Fruit fly (Drosophila melanogaster): ENCODE results near the gene CG9231.
A peak's percentile ranks its signal among the peaks of the same experiment; 100 is the strongest.

The CG9231 gene

dm6 chr3L:19562146-19562700 is 23.6 kb downstream of the CG9231 start (continued):
- TF ChIP-seq CG12236 (GFP tag; optimal IDR thresholded peaks at IDR 0.05), result no peak
- no peak for TF ChIP-seq CG16779 (GFP tag; IDR thresholded peaks at IDR 0.05)
- peak; percentile 90 for TF ChIP-seq CG6175 (GFP tag; IDR thresholded peaks at IDR 0.05)
- TF ChIP-seq CG6854 (GFP tag; optimal IDR thresholded peaks at IDR 0.05), result no peak
- no peak for TF ChIP-seq Awh (GFP tag; IDR thresholded peaks at IDR 0.05)
- peak; percentile 44; the same call in 1 of the 3 replicates for TF ChIP-seq CG2199 (GFP tag; IDR thresholded peaks at IDR 0.05)
- TF ChIP-seq CG33213 (GFP tag; optimal IDR thresholded peaks at IDR 0.05), result no peak
- no peak for TF ChIP-seq lab (GFP tag; optimal IDR thresholded peaks at IDR 0.05)
- TF ChIP-seq crol (GFP tag; IDR thresholded peaks at IDR 0.05), result 0 out of 2 replicates have a peak, but pooled peaks have one; percentile 30
- no peak for TF ChIP-seq CG30431 (GFP tag; optimal IDR thresholded peaks at IDR 0.05)
- no peak for TF ChIP-seq Atf3 (GFP tag; optimal IDR thresholded peaks at IDR 0.05)
- TF ChIP-seq CG8765 (GFP tag; IDR thresholded peaks at IDR 0.05), result no peak
- TF ChIP-seq CG1529 (GFP tag; optimal IDR thresholded peaks at IDR 0.05), result no peak
- no peak for TF ChIP-seq CG1792 (GFP tag; optimal IDR thresholded peaks at IDR 0.05)
- TF ChIP-seq sna (GFP tag; IDR thresholded peaks at IDR 0.05; ENCODE audit: partially characterized antibody), result peak; percentile 25; the same call in 1 of the 2 replicates
- TF ChIP-seq CoRest (tag; optimal IDR thresholded peaks at IDR 0.05), result no peak
- no peak for TF ChIP-seq Myb (GFP tag; optimal IDR thresholded peaks at IDR 0.05)
- TF ChIP-seq maf-S (GFP tag; optimal IDR thresholded peaks at IDR 0.05), result no peak
- TF ChIP-seq Ets97D (GFP tag; optimal IDR thresholded peaks at IDR 0.05), result no peak
- peak; percentile 85 for TF ChIP-seq pros (GFP tag; optimal IDR thresholded peaks at IDR 0.05)
- TF ChIP-seq CG6791 (GFP tag; IDR thresholded peaks at IDR 0.05; ENCODE audit: partially characterized antibody), result peak; percentile 45; the same call in 1 of the 3 replicates
- TF ChIP-seq Ada2b (GFP tag; IDR thresholded peaks at IDR 0.05), result no peak
- TF ChIP-seq vfl (GFP tag; optimal IDR thresholded peaks at IDR 0.05), result no peak
- TF ChIP-seq unpg (GFP tag; optimal IDR thresholded peaks at IDR 0.05), result no peak
- TF ChIP-seq CG4282 (GFP tag; optimal IDR thresholded peaks at IDR 0.05), result no peak
- TF ChIP-seq Pdp1 (GFP tag; optimal IDR thresholded peaks at IDR 0.05), result peak in 1 of 2 experiments; percentile 55
- TF ChIP-seq CG10321 (GFP tag; IDR thresholded peaks at IDR 0.05), result no peak
- no peak for TF ChIP-seq CG14710 (tag; optimal IDR thresholded peaks at IDR 0.05)
- no peak for TF ChIP-seq CG12942 (GFP tag; optimal IDR thresholded peaks at IDR 0.05)
- no peak for TF ChIP-seq unc-4 (GFP tag; IDR thresholded peaks at IDR 0.05; ENCODE audit: partially characterized antibody)
- no peak for TF ChIP-seq CG4617 (GFP tag; optimal IDR thresholded peaks at IDR 0.05; ENCODE audit: borderline replicate concordance)
- TF ChIP-seq tin (GFP tag; optimal IDR thresholded peaks at IDR 0.05), result no peak
- TF ChIP-seq Adf1 (GFP tag; IDR thresholded peaks at IDR 0.05), result peak; percentile 94
- no peak for TF ChIP-seq kah (GFP tag; optimal IDR thresholded peaks at IDR 0.05)
- no peak for TF ChIP-seq Dek (tag; optimal IDR thresholded peaks at IDR 0.05)
- TF ChIP-seq bab2 (GFP tag; optimal IDR thresholded peaks at IDR 0.05), result no peak
- no peak for TF ChIP-seq Antp (GFP tag; optimal IDR thresholded peaks at IDR 0.05)
- TF ChIP-seq Scr (GFP tag; IDR thresholded peaks at IDR 0.05; ENCODE audit: partially characterized antibody), result 0 out of 2 replicates have a peak, but pooled peaks have one; percentile 25
- TF ChIP-seq da (GFP tag; optimal IDR thresholded peaks at IDR 0.05), result no peak
- TF ChIP-seq Fer2 (tag; optimal IDR thresholded peaks at IDR 0.05), result no peak
- peak; percentile 44 for TF ChIP-seq CG15479 (GFP tag; optimal IDR thresholded peaks at IDR 0.05)
- no peak for TF ChIP-seq CG18764 (GFP tag; optimal IDR thresholded peaks at IDR 0.05)
- TF ChIP-seq CG7357 (GFP tag; IDR thresholded peaks at IDR 0.05), result no peak
- TF ChIP-seq wor (GFP tag; IDR thresholded peaks at IDR 0.05), result no peak
- TF ChIP-seq Trl (optimal IDR thresholded peaks at IDR 0.05), result peak; percentile 16 to 34
- no peak for TF ChIP-seq Trl (GFP tag; optimal IDR thresholded peaks at IDR 0.05)
- no peak for TF ChIP-seq Stat92E (GFP tag; optimal IDR thresholded peaks at IDR 0.05)
- TF ChIP-seq CG12769 (tag; optimal IDR thresholded peaks at IDR 0.05), result peak; percentile 93
- TF ChIP-seq Dad (GFP tag; optimal IDR thresholded peaks at IDR 0.05), result no peak
- TF ChIP-seq Xrp1 (GFP tag; IDR thresholded peaks at IDR 0.05), result no peak

All from whole organism, embryonic.